Fruit fly (Drosophila melanogaster): ENCODE data around the gene CG46468.

CG46468 gene

dm6 chr2L:9570673-9571193 is 5.5 kb upstream of the CG46468 start (continued):
- TF ChIP-seq gro (GFP tag; optimal IDR thresholded peaks at IDR 0.05) (no peak), CG18599 (GFP tag; optimal IDR thresholded peaks at IDR 0.05) (peak; percentile 37), E2f2 (GFP tag; IDR thresholded peaks at IDR 0.05) (0 out of 2 replicates have a peak, but pooled peaks have one; percentile 17), Drgx (GFP tag; IDR thresholded peaks at IDR 0.05) (no peak), CG3838 (GFP tag; optimal IDR thresholded peaks at IDR 0.05) (peak; percentile 98), prd (optimal IDR thresholded peaks at IDR 0.05) (no peak), prd (GFP tag; IDR thresholded peaks at IDR 0.05) (0 out of 3 replicates have a peak, but pooled peaks have one; percentile 6), MTF-1 (GFP tag; optimal IDR thresholded peaks at IDR 0.05; ENCODE audit: borderline replicate concordance) (peak; percentile 22), CG15514 (GFP tag; optimal IDR thresholded peaks at IDR 0.05) (peak; percentile 6), CG14965 (GFP tag; optimal IDR thresholded peaks at IDR 0.05; ENCODE audit: borderline replicate concordance) (no peak), pros (GFP tag; optimal IDR thresholded peaks at IDR 0.05) (no peak), CG1647 (GFP tag; optimal IDR thresholded peaks at IDR 0.05) (peak; percentile 20), CG11247 (GFP tag; IDR thresholded peaks at IDR 0.05) (no peak), Sry-δ (GFP tag; optimal IDR thresholded peaks at IDR 0.05) (no peak), CG4360 (GFP tag; IDR thresholded peaks at IDR 0.05) (peak; percentile 80), p53 (GFP tag; optimal IDR thresholded peaks at IDR 0.05) (no peak), slbo (GFP tag; IDR thresholded peaks at IDR 0.05) (no peak), dimm (GFP tag; IDR thresholded peaks at IDR 0.05) (no peak), oc (tag; optimal IDR thresholded peaks at IDR 0.05) (peak; percentile 47), Doc3 (GFP tag; IDR thresholded peaks at IDR 0.05; ENCODE audit: partially characterized antibody) (no peak), Atf3 (GFP tag; optimal IDR thresholded peaks at IDR 0.05) (no peak), kah (GFP tag; optimal IDR thresholded peaks at IDR 0.05) (no peak), CG7745 (tag; optimal IDR thresholded peaks at IDR 0.05) (no peak), Sox102F (GFP tag; optimal IDR thresholded peaks at IDR 0.05) (no peak), gem (tag; optimal IDR thresholded peaks at IDR 0.05) (no peak), CG13296 (GFP tag; optimal IDR thresholded peaks at IDR 0.05) (peak; percentile 68), CG12155 (GFP tag; optimal IDR thresholded peaks at IDR 0.05) (no peak), Nf-YA (GFP tag; IDR thresholded peaks at IDR 0.05) (peak; percentile 51; the same call in 1 of the 2 replicates), CG12219 (GFP tag; optimal IDR thresholded peaks at IDR 0.05) (peak; percentile 28), eyg (GFP tag; optimal IDR thresholded peaks at IDR 0.05) (no peak), Nf-YC (tag; optimal IDR thresholded peaks at IDR 0.05) (peak; percentile 7), chm (GFP tag; IDR thresholded peaks at IDR 0.05) (peak; percentile 45; the same call in 1 of the 2 replicates), Dfd (GFP tag; optimal IDR thresholded peaks at IDR 0.05) (no peak), sob (GFP tag; IDR thresholded peaks at IDR 0.05) (peak; percentile 53), CG4854 (GFP tag; optimal IDR thresholded peaks at IDR 0.05) (no peak), HLH3B (GFP tag; IDR thresholded peaks at IDR 0.05) (peak; percentile 17; the same call in 1 of the 2 replicates), insv (GFP tag; optimal IDR thresholded peaks at IDR 0.05) (no peak), CTCF (GFP tag; optimal IDR thresholded peaks at IDR 0.05) (peak; percentile 21), Side (GFP tag; optimal IDR thresholded peaks at IDR 0.05) (no peak), Rfx (GFP tag; IDR thresholded peaks at IDR 0.05) (0 out of 2 replicates have a peak, but pooled peaks have one; percentile 6), repo (GFP tag; optimal IDR thresholded peaks at IDR 0.05) (no peak), CG6813 (GFP tag; optimal IDR thresholded peaks at IDR 0.05) (peak; percentile 49), Hmx (GFP tag; optimal IDR thresholded peaks at IDR 0.05) (no peak), CG3407 (GFP tag; optimal IDR thresholded peaks at IDR 0.05) (peak; percentile 38), mam (GFP tag; optimal IDR thresholded peaks at IDR 0.05) (no peak), D19B (GFP tag; optimal IDR thresholded peaks at IDR 0.05) (no peak), CG33213 (GFP tag; optimal IDR thresholded peaks at IDR 0.05) (peak; percentile 3), Hr51 (GFP tag; optimal IDR thresholded peaks at IDR 0.05) (peak in 1 of 2 experiments; percentile 30), Bgb (GFP tag; IDR thresholded peaks at IDR 0.05; ENCODE audit: partially characterized antibody) (no peak), fd102C (GFP tag; optimal IDR thresholded peaks at IDR 0.05) (no peak), pfk (GFP tag; optimal IDR thresholded peaks at IDR 0.05) (no peak)
